Worm (Caenorhabditis elegans) whole organism, young adult: ENCODE measurements around the gene C06E4.3.

ENCODE experiments used
- D2030.7 ChIP-seq: fragments of 200-800 bp; sonication (Bioruptor generic); IDR thresholded peaks from 2 replicates; pipeline ENCODE4 v1.3.6; 2022; ENCODE audit warnings: missing genetic modification reagents, missing genetic modification characterization, missing compliant biosample characterization
- F49E8.2 ChIP-seq: sonication (generic microtip); optimal IDR thresholded peaks from 3 replicates; lab custom pipeline; 2017; ENCODE audit warnings: missing genetic modification characterization, mild to moderate bottlenecking, missing compliant biosample characterization, antibody characterized with exemption, moderate library complexity; ENCODE audit not compliant: insufficient read depth
- K11D2.4 ChIP-seq: fragments of 200-800 bp; sonication (Bioruptor generic); IDR thresholded peaks from 2 replicates; pipeline ENCODE4 v1.3.6; 2022; ENCODE audit warnings: missing genetic modification reagents, missing genetic modification characterization, missing compliant biosample characterization
- attf-6 ChIP-seq: fragments of 200-800 bp; sonication (Bioruptor generic); IDR thresholded peaks from 2 replicates; pipeline ENCODE4 v1.3.6; 2022; ENCODE audit warnings: missing genetic modification reagents, missing genetic modification characterization, missing compliant biosample characterization
- let-526 ChIP-seq: fragments of 200-800 bp; sonication (Bioruptor generic); IDR thresholded peaks from 2 replicates; pipeline ENCODE4 v1.3.6; 2022; ENCODE audit warnings: missing genetic modification reagents, missing genetic modification characterization, missing compliant biosample characterization
- madf-10 ChIP-seq: sonication (generic microtip); optimal IDR thresholded peaks from 2 replicates; lab custom pipeline; 2016; ENCODE audit warnings: mild to moderate bottlenecking, missing genetic modification characterization, missing compliant biosample characterization
- somi-1 ChIP-seq: fragments of 200-800 bp; sonication (Bioruptor generic); optimal IDR thresholded peaks from 2 replicates; lab custom pipeline; 2018; ENCODE audit warnings: mild to moderate bottlenecking, missing genetic modification characterization, missing compliant biosample characterization

- TF ChIP-seq madf-10 (tag; lab: Kevin White, UChicago) (no peak), attf-6 (GFP tag; lab: Robert Waterston, UW) (no peak), let-526 (GFP tag; lab: Robert Waterston, UW) (no peak), K11D2.4 (GFP tag; lab: Robert Waterston, UW) (no peak), somi-1 (GFP tag; lab: Kevin White, UChicago) (no peak), F49E8.2 (no peak), D2030.7 (GFP tag; lab: Robert Waterston, UW) (no peak)
Measured at ce11 chrIV:7276661-7277060, 16.0 kb downstream of the C06E4.3 start, which contains the start of gene C06E4.2.
